Fruit fly (Drosophila melanogaster) whole organism, embryonic: Measurements from ENCODE around the gene CG44000.

ENCODE experiments used
- B-H2 ChIP-seq: fragments of 200-800 bp; sonication (Bioruptor generic); optimal IDR thresholded peaks from 2 replicates; lab custom pipeline; 2018; ENCODE audit warnings: missing biosample characterization, mild to moderate bottlenecking, missing genetic modification characterization
- CG10274 ChIP-seq: fragments of 200-800 bp; sonication (Bioruptor generic); optimal IDR thresholded peaks from 3 replicates; lab custom pipeline; 2017; ENCODE audit warnings: missing biosample characterization, mild to moderate bottlenecking, missing genetic modification characterization
- CG10543 ChIP-seq: fragments of 200-800 bp; sonication (Bioruptor generic); optimal IDR thresholded peaks from 3 replicates; lab custom pipeline; 2017; ENCODE audit warnings: missing biosample characterization, mild to moderate bottlenecking, missing genetic modification characterization, moderate library complexity
- CG11504 ChIP-seq: fragments of 200-800 bp; sonication (Bioruptor generic); optimal IDR thresholded peaks from 3 replicates; lab custom pipeline; 2019; ENCODE audit warnings: missing biosample characterization, mild to moderate bottlenecking, missing genetic modification characterization, moderate library complexity
- CG15073 ChIP-seq: fragments of 200-800 bp; sonication (Bioruptor generic); optimal IDR thresholded peaks from 2 replicates; lab custom pipeline; 2016; ENCODE audit warnings: missing biosample characterization, missing genetic modification characterization
- CG1529 ChIP-seq: fragments of 200-800 bp; sonication (Bioruptor generic); optimal IDR thresholded peaks from 3 replicates; lab custom pipeline; 2018; ENCODE audit warnings: missing biosample characterization, missing genetic modification characterization
- CG15696 ChIP-seq: fragments of 200-800 bp; sonication (Bioruptor generic); optimal IDR thresholded peaks from 2 replicates; lab custom pipeline; 2019; ENCODE audit warnings: missing biosample characterization, mild to moderate bottlenecking, missing genetic modification characterization, moderate library complexity
- CG2129 ChIP-seq: fragments of 200-800 bp; sonication (Bioruptor generic); IDR thresholded peaks from 2 replicates; pipeline ENCODE4 v1.3.6; 2022; ENCODE audit warnings: missing biosample characterization, missing genetic modification characterization; ENCODE audit not compliant: partially characterized antibody
- CG2678 ChIP-seq: fragments of 200-800 bp; sonication (Bioruptor generic); optimal IDR thresholded peaks from 3 replicates; lab custom pipeline; 2019; ENCODE audit warnings: missing biosample characterization, mild to moderate bottlenecking, missing genetic modification characterization, moderate library complexity
- CG31441 ChIP-seq: fragments of 200-800 bp; sonication (Bioruptor generic); IDR thresholded peaks from 2 replicates; pipeline ENCODE4 v1.3.6; 2022; ENCODE audit warnings: missing biosample characterization, missing genetic modification characterization
- CG34376 ChIP-seq: fragments of 200-800 bp; sonication (Bioruptor generic); optimal IDR thresholded peaks from 2 replicates; lab custom pipeline; 2018; ENCODE audit warnings: missing biosample characterization, mild to moderate bottlenecking, missing genetic modification characterization
- CG43689 ChIP-seq: fragments of 200-800 bp; sonication (Bioruptor generic); IDR thresholded peaks from 2 replicates; pipeline ENCODE4 v1.3.6; 2022; ENCODE audit warnings: missing biosample characterization, missing genetic modification characterization
- CG4820 ChIP-seq: fragments of 200-800 bp; sonication (Bioruptor generic); optimal IDR thresholded peaks from 3 replicates; lab custom pipeline; 2016; ENCODE audit warnings: missing biosample characterization, missing genetic modification characterization
- CG5245 ChIP-seq: fragments of 200-800 bp; sonication (Bioruptor generic); optimal IDR thresholded peaks from 3 replicates; lab custom pipeline; 2016; ENCODE audit warnings: missing biosample characterization, missing genetic modification characterization
- CG6175 ChIP-seq: fragments of 200-800 bp; sonication (Bioruptor generic); IDR thresholded peaks from 3 replicates; pipeline ENCODE4 v1.3.6; 2022; ENCODE audit warnings: missing biosample characterization, missing genetic modification characterization
- CG7556 ChIP-seq: fragments of 200-800 bp; sonication (Bioruptor generic); optimal IDR thresholded peaks from 2 replicates; lab custom pipeline; 2017; ENCODE audit warnings: missing biosample characterization, mild to moderate bottlenecking, missing genetic modification characterization
- CG7745 ChIP-seq: fragments of 200-800 bp; sonication (Bioruptor generic); optimal IDR thresholded peaks from 2 replicates; lab custom pipeline; 2018; ENCODE audit warnings: missing biosample characterization, mild to moderate bottlenecking, missing genetic modification characterization, moderate library complexity
- Deaf1 ChIP-seq: fragments of 200-800 bp; optimal IDR thresholded peaks from 3 replicates; lab custom pipeline; 2019; ENCODE audit warnings: missing biosample characterization, mild to moderate bottlenecking, missing genetic modification characterization, moderate library complexity
- Dfd ChIP-seq, 2 experiments: fragments of >200 bp; optimal IDR thresholded peaks; 2 replicates each; lab custom pipeline; 2017; ENCODE audit warnings: missing biosample characterization in 2 of 2, missing genetic modification characterization in 2 of 2
- Dp ChIP-seq: fragments of 200-800 bp; sonication (Bioruptor generic); optimal IDR thresholded peaks from 2 replicates; lab custom pipeline; 2018; ENCODE audit warnings: missing biosample characterization, mild to moderate bottlenecking, missing genetic modification characterization, moderate library complexity
- MBD-R2 ChIP-seq: fragments of 200-800 bp; sonication (Bioruptor generic); IDR thresholded peaks from 2 replicates; pipeline ENCODE4 v1.3.6; 2022; ENCODE audit warnings: missing biosample characterization, missing genetic modification characterization
- Med ChIP-seq: fragments of 200-800 bp; sonication (Bioruptor generic); peaks from one replicate; lab custom pipeline; 2016; ENCODE audit warnings: missing biosample characterization, missing genetic modification characterization, mild to moderate bottlenecking, inconsistent platforms, moderate library complexity
- Mes4 ChIP-seq: fragments of 200-800 bp; sonication (Bioruptor generic); optimal IDR thresholded peaks from 2 replicates; lab custom pipeline; 2016; ENCODE audit warnings: missing biosample characterization, missing genetic modification characterization
- NFAT ChIP-seq: fragments of 200-800 bp; sonication (Bioruptor generic); IDR thresholded peaks from 2 replicates; pipeline ENCODE4 v1.3.6; 2022; ENCODE audit warnings: missing biosample characterization, missing genetic modification characterization
- Nf-YB ChIP-seq: fragments of 200-800 bp; sonication (Bioruptor generic); optimal IDR thresholded peaks from 3 replicates; lab custom pipeline; 2019; ENCODE audit warnings: missing biosample characterization, mild to moderate bottlenecking, missing genetic modification characterization, moderate library complexity
- Nf-YC ChIP-seq: fragments of 200-800 bp; optimal IDR thresholded peaks from 3 replicates; lab custom pipeline; 2019; ENCODE audit warnings: missing biosample characterization, mild to moderate bottlenecking, missing genetic modification characterization, moderate library complexity
- Oaz ChIP-seq: fragments of 200-800 bp; sonication (Bioruptor generic); IDR thresholded peaks from 2 replicates; pipeline ENCODE4 v1.3.6; 2022; ENCODE audit warnings: missing biosample characterization, missing genetic modification characterization
- Opbp ChIP-seq: fragments of 200-800 bp; sonication (Bioruptor generic); IDR thresholded peaks from 3 replicates; pipeline ENCODE4 v1.3.6; 2022; ENCODE audit warnings: missing biosample characterization, missing genetic modification characterization; ENCODE audit not compliant: partially characterized antibody
- Optix ChIP-seq: fragments of 200-800 bp; sonication (Bioruptor generic); IDR thresholded peaks from 3 replicates; pipeline ENCODE4 v1.3.6; 2022; ENCODE audit warnings: missing biosample characterization, missing genetic modification characterization
- Sry-δ ChIP-seq: fragments of 200-800 bp; sonication (Bioruptor generic); optimal IDR thresholded peaks from 2 replicates; lab custom pipeline; 2016; ENCODE audit warnings: missing biosample characterization, missing genetic modification characterization
- Tbp ChIP-seq: fragments of >200 bp; optimal IDR thresholded peaks from 2 replicates; lab custom pipeline; 2018; ENCODE audit warnings: missing biosample characterization, missing genetic modification characterization
- br ChIP-seq: fragments of >200 bp; optimal IDR thresholded peaks from 2 replicates; lab custom pipeline; 2017
- cg ChIP-seq: fragments of 200-800 bp; sonication (Bioruptor generic); optimal IDR thresholded peaks from 3 replicates; lab custom pipeline; 2019; ENCODE audit warnings: missing biosample characterization, mild to moderate bottlenecking, missing genetic modification characterization, moderate library complexity
- chinmo ChIP-seq: fragments of 200-800 bp; sonication (Bioruptor generic); IDR thresholded peaks from 4 replicates; pipeline ENCODE4 v1.3.6; 2022; ENCODE audit warnings: missing biosample characterization, missing genetic modification characterization; ENCODE audit not compliant: partially characterized antibody
- corto ChIP-seq: fragments of 200-800 bp; sonication (Bioruptor generic); optimal IDR thresholded peaks from 2 replicates; lab custom pipeline; 2016; ENCODE audit warnings: missing biosample characterization, mild to moderate bottlenecking, missing genetic modification characterization, moderate library complexity
- crol ChIP-seq: fragments of 200-800 bp; sonication (Bioruptor generic); IDR thresholded peaks from 2 replicates; pipeline ENCODE4 v1.3.6; 2022; ENCODE audit warnings: missing biosample characterization, missing genetic modification characterization
- cwo ChIP-seq: fragments of 200-800 bp; sonication (Bioruptor generic); optimal IDR thresholded peaks from 3 replicates; lab custom pipeline; 2017; ENCODE audit warnings: missing biosample characterization, missing genetic modification characterization, mild to moderate bottlenecking, moderate library complexity, missing genetic modification reagents
- fd102C ChIP-seq: fragments of 200-800 bp; sonication (Bioruptor generic); optimal IDR thresholded peaks from 2 replicates; lab custom pipeline; 2018; ENCODE audit warnings: missing biosample characterization, mild to moderate bottlenecking, missing genetic modification characterization, moderate library complexity
- hbn ChIP-seq: fragments of 200-800 bp; sonication (Bioruptor generic); IDR thresholded peaks from 2 replicates; pipeline ENCODE4 v1.3.6; 2022; ENCODE audit warnings: missing biosample characterization, missing genetic modification characterization; ENCODE audit not compliant: partially characterized antibody
- kah ChIP-seq: fragments of 200-800 bp; sonication (Bioruptor generic); optimal IDR thresholded peaks from 2 replicates; lab custom pipeline; 2018; ENCODE audit warnings: missing biosample characterization, mild to moderate bottlenecking, missing genetic modification characterization
- org-1 ChIP-seq: fragments of 200-800 bp; sonication (Bioruptor generic); optimal IDR thresholded peaks from 2 replicates; lab custom pipeline; 2017; ENCODE audit warnings: missing biosample characterization, missing genetic modification characterization
- sna ChIP-seq: fragments of 200-800 bp; sonication (Bioruptor generic); IDR thresholded peaks from 2 replicates; pipeline ENCODE4 v1.3.6; 2022; ENCODE audit warnings: missing biosample characterization, missing genetic modification characterization; ENCODE audit not compliant: partially characterized antibody
- sr ChIP-seq: fragments of 200-800 bp; sonication (Bioruptor generic); IDR thresholded peaks from 3 replicates; pipeline ENCODE4 v1.3.6; 2022; ENCODE audit warnings: missing biosample characterization, missing genetic modification characterization
- ssp ChIP-seq: fragments of 200-800 bp; sonication (Bioruptor generic); IDR thresholded peaks from 2 replicates; pipeline ENCODE4 v1.3.6; 2022; ENCODE audit warnings: missing biosample characterization, missing genetic modification characterization
- sug ChIP-seq: fragments of 200-800 bp; optimal IDR thresholded peaks from 2 replicates; lab custom pipeline; 2019; ENCODE audit warnings: missing biosample characterization, mild to moderate bottlenecking, missing genetic modification characterization, moderate library complexity
- z ChIP-seq: fragments of 200-800 bp; sonication (Bioruptor generic); IDR thresholded peaks from 3 replicates; pipeline ENCODE4 v1.3.6; 2022; ENCODE audit warnings: missing biosample characterization, missing genetic modification characterization

CG44000 gene

dm6 chr2L:5027321-5028069, 15.6 kb upstream of the CG44000 start (continued):
- no peak for TF ChIP-seq CG5245
- TF ChIP-seq CG15696 = no peak
- TF ChIP-seq CG11504 = peak; percentile 11
- TF ChIP-seq Dfd (GFP tag; optimal IDR thresholded peaks at IDR 0.05; lab: Kevin White, UChicago) = no peak
- no peak for TF ChIP-seq z (GFP tag; lab: Robert Waterston, UW)
- TF ChIP-seq sna (GFP tag; lab: Robert Waterston, UW) = no peak
- no peak for TF ChIP-seq B-H2
- no peak for TF ChIP-seq CG10274 (GFP tag; lab: Kevin White, UChicago)
- TF ChIP-seq CG2129 (GFP tag; lab: Robert Waterston, UW) = no peak
- no peak for TF ChIP-seq org-1 (GFP tag; lab: Kevin White, UChicago)
- no peak for TF ChIP-seq Dp (GFP tag; lab: Kevin White, UChicago)
- TF ChIP-seq CG1529 (GFP tag; lab: Kevin White, UChicago) = no peak
- peak; percentile 51 for TF ChIP-seq Nf-YC
- TF ChIP-seq CG4820 = no peak
- TF ChIP-seq Sry-δ = no peak
- TF ChIP-seq corto (GFP tag; lab: Kevin White, UChicago) = no peak
- no peak for TF ChIP-seq Mes4
- peak; percentile 95 for TF ChIP-seq CG34376 (GFP tag; lab: Kevin White, UChicago)
- no peak for TF ChIP-seq Tbp (GFP tag; lab: Kevin White, UChicago)
- TF ChIP-seq Med = no peak
- no peak for TF ChIP-seq CG43689 (GFP tag; lab: Robert Waterston, UW)
- TF ChIP-seq CG2678 (tag; lab: Kevin White, UChicago) = peak; percentile 32

DNA sequence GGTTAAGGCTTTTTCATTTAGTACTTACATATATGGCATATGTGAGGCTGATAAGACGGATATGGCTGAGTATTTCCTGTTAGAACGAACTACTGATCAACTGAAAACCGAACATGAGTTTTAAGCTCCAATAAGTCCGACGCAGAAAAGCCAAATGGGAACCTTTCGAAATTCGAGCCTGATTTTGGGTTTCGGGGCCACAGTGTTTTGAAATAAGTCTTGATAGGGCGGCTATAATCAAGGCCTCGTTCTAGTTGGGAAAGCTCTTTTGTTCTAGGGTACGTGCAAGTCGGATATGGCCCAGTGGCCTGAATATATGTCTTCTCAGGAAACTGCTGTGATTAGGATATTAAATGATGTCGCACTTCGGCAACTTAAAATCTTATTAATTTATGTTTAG, 15.0 kb upstream of the CG44000 start, which contains the start of gene vkg:
Gene vkg, minus strand, starts transcription at position 101 of the 400 bp plus-strand sequence.
- TF ChIP-seq br (lab: Kevin White, UChicago) (no peak), MBD-R2 (GFP tag; lab: Robert Waterston, UW) (no peak), CG7745 (tag; lab: Kevin White, UChicago) (no peak)

- TF ChIP-seq CG10543 (GFP tag; lab: Kevin White, UChicago) = peak; percentile 80
- no peak for TF ChIP-seq CG2129 (GFP tag; lab: Robert Waterston, UW)
- TF ChIP-seq Oaz (GFP tag; lab: Robert Waterston, UW) = no peak
- TF ChIP-seq CG6175 (GFP tag; lab: Robert Waterston, UW) = peak; percentile 48; the same call in 1 of the 3 replicates
- peak; percentile 14 for TF ChIP-seq cg (GFP tag; lab: Kevin White, UChicago)
- TF ChIP-seq fd102C = no peak
- TF ChIP-seq sug (tag; lab: Kevin White, UChicago) = peak; percentile 90
- no peak for TF ChIP-seq hbn (GFP tag; lab: Robert Waterston, UW)
- TF ChIP-seq CG15073 (GFP tag; lab: Kevin White, UChicago) = no peak
- no peak for TF ChIP-seq ssp (GFP tag; lab: Robert Waterston, UW)
- TF ChIP-seq sr (GFP tag; lab: Robert Waterston, UW) = no peak
- TF ChIP-seq Opbp = no peak
- TF ChIP-seq Med = peak; percentile 61
- TF ChIP-seq CG31441 = no peak
- TF ChIP-seq cwo (GFP tag; lab: Kevin White, UChicago) = peak; percentile 30
- TF ChIP-seq Nf-YB (GFP tag; lab: Kevin White, UChicago) = peak; percentile 55
- peak; percentile 63 for TF ChIP-seq crol (GFP tag; lab: Robert Waterston, UW)
- TF ChIP-seq NFAT = 0 out of 2 replicates have a peak, but pooled peaks have one; percentile 8
- TF ChIP-seq Nf-YC = peak; percentile 51
- TF ChIP-seq chinmo (GFP tag; lab: Robert Waterston, UW) = 0 out of 4 replicates have a peak, but pooled peaks have one; percentile 37
- no peak for TF ChIP-seq CG7556 (GFP tag; lab: Kevin White, UChicago)
- no peak for TF ChIP-seq kah (GFP tag; lab: Kevin White, UChicago)
- TF ChIP-seq Optix = 0 out of 3 replicates have a peak, but pooled peaks have one; percentile 22
- TF ChIP-seq Deaf1 (tag; lab: Kevin White, UChicago) = peak; percentile 97
Measured at dm6 chr2L:5029049-5029808, 13.8 kb upstream of the CG44000 start, which contains the start of gene Col4a1. Gene Col4a1 (plus strand): TSS chr2L:5029609.
